Fruit fly (Drosophila melanogaster) whole organism, embryonic: ENCODE measurements around the gene CG42852.

Source experiments
- CG10462 ChIP-seq: fragments of 200-800 bp; sonication (Bioruptor generic); optimal IDR thresholded peaks from 2 replicates; lab custom pipeline; 2016; ENCODE audit warnings: missing biosample characterization, missing genetic modification characterization
- CG11093 ChIP-seq: fragments of 200-800 bp; sonication (Bioruptor generic); IDR thresholded peaks from 3 replicates; pipeline ENCODE4 v1.3.6; 2022; ENCODE audit warnings: missing biosample characterization, missing genetic modification characterization
- CG11696 ChIP-seq: fragments of 200-800 bp; sonication (Bioruptor generic); IDR thresholded peaks from 2 replicates; pipeline ENCODE4 v1.3.6; 2022; ENCODE audit warnings: missing biosample characterization, missing genetic modification characterization
- CG11723 ChIP-seq: fragments of 200-800 bp; sonication (Bioruptor generic); optimal IDR thresholded peaks from 2 replicates; lab custom pipeline; 2017; ENCODE audit warnings: missing biosample characterization, mild to moderate bottlenecking, missing genetic modification characterization
- CG12391 ChIP-seq: fragments of 200-800 bp; sonication (Bioruptor generic); optimal IDR thresholded peaks from 3 replicates; lab custom pipeline; 2018; ENCODE audit warnings: missing biosample characterization, mild to moderate bottlenecking, missing genetic modification characterization, moderate library complexity
- CG13287 ChIP-seq: fragments of 200-800 bp; sonication (Bioruptor generic); IDR thresholded peaks from 2 replicates; pipeline ENCODE4 v1.3.6; 2022; ENCODE audit warnings: missing biosample characterization, missing genetic modification characterization; ENCODE audit not compliant: partially characterized antibody
- CG14014 ChIP-seq: fragments of 200-800 bp; sonication (Bioruptor generic); IDR thresholded peaks from 2 replicates; pipeline ENCODE4 v1.3.6; 2022; ENCODE audit warnings: missing biosample characterization, missing genetic modification characterization
- CG17328 ChIP-seq: fragments of 200-800 bp; sonication (Bioruptor generic); IDR thresholded peaks from 2 replicates; pipeline ENCODE4 v1.3.6; 2022; ENCODE audit warnings: missing biosample characterization, missing genetic modification characterization
- CG17361 ChIP-seq: fragments of 200-800 bp; sonication (Bioruptor generic); IDR thresholded peaks from 3 replicates; pipeline ENCODE4 v1.3.6; 2022; ENCODE audit warnings: missing biosample characterization, missing genetic modification characterization
- CG17802 ChIP-seq: fragments of 200-800 bp; sonication (Bioruptor generic); optimal IDR thresholded peaks from 2 replicates; lab custom pipeline; 2018; ENCODE audit warnings: missing biosample characterization, mild to moderate bottlenecking, missing genetic modification characterization, moderate library complexity
- CG17912 ChIP-seq: fragments of 200-800 bp; sonication (Bioruptor generic); optimal IDR thresholded peaks from 2 replicates; lab custom pipeline; 2018; ENCODE audit warnings: missing biosample characterization, mild to moderate bottlenecking, missing genetic modification characterization
- CG18599 ChIP-seq: fragments of 200-800 bp; sonication (Bioruptor generic); optimal IDR thresholded peaks from 3 replicates; lab custom pipeline; 2017; ENCODE audit warnings: missing biosample characterization, missing genetic modification characterization, mild to moderate bottlenecking, moderate library complexity, missing genetic modification reagents
- CG2202 ChIP-seq: fragments of 200-800 bp; sonication (Bioruptor generic); optimal IDR thresholded peaks from 2 replicates; lab custom pipeline; 2018; ENCODE audit warnings: missing biosample characterization, mild to moderate bottlenecking, missing genetic modification characterization
- CG2678 ChIP-seq: fragments of 200-800 bp; sonication (Bioruptor generic); optimal IDR thresholded peaks from 3 replicates; lab custom pipeline; 2019; ENCODE audit warnings: missing biosample characterization, mild to moderate bottlenecking, missing genetic modification characterization, moderate library complexity
- CG34224 ChIP-seq: fragments of 200-800 bp; sonication (Bioruptor generic); IDR thresholded peaks from 3 replicates; pipeline ENCODE4 v1.3.6; 2022; ENCODE audit warnings: missing biosample characterization, missing genetic modification characterization; ENCODE audit not compliant: partially characterized antibody
- CG4820 ChIP-seq: fragments of 200-800 bp; sonication (Bioruptor generic); optimal IDR thresholded peaks from 3 replicates; lab custom pipeline; 2016; ENCODE audit warnings: missing biosample characterization, missing genetic modification characterization
- CG4854 ChIP-seq: fragments of 200-800 bp; sonication (Bioruptor generic); optimal IDR thresholded peaks from 2 replicates; lab custom pipeline; 2016; ENCODE audit warnings: missing biosample characterization, missing genetic modification characterization, inconsistent platforms
- CG5245 ChIP-seq: fragments of 200-800 bp; sonication (Bioruptor generic); optimal IDR thresholded peaks from 3 replicates; lab custom pipeline; 2016; ENCODE audit warnings: missing biosample characterization, missing genetic modification characterization
- CG7928 ChIP-seq: fragments of 200-800 bp; sonication (Bioruptor generic); optimal IDR thresholded peaks from 2 replicates; lab custom pipeline; 2017; ENCODE audit warnings: missing biosample characterization, mild to moderate bottlenecking, missing genetic modification characterization
- CG8089 ChIP-seq: fragments of 200-800 bp; sonication (Bioruptor generic); optimal IDR thresholded peaks from 3 replicates; lab custom pipeline; 2016; ENCODE audit warnings: missing biosample characterization, missing genetic modification characterization
- Dfd ChIP-seq, 2 experiments: fragments of >200 bp; optimal IDR thresholded peaks; 2 replicates each; lab custom pipeline; 2017; ENCODE audit warnings: missing biosample characterization in 2 of 2, missing genetic modification characterization in 2 of 2
- Elba2 ChIP-seq: fragments of 200-800 bp; sonication (Bioruptor generic); optimal IDR thresholded peaks from 3 replicates; lab custom pipeline; 2016; ENCODE audit warnings: missing biosample characterization, missing genetic modification characterization
- HLH4C ChIP-seq: fragments of 200-800 bp; sonication (Bioruptor generic); IDR thresholded peaks from 3 replicates; pipeline ENCODE4 v1.3.6; 2022; ENCODE audit warnings: missing biosample characterization, missing genetic modification characterization; ENCODE audit not compliant: partially characterized antibody
- HLH54F ChIP-seq: fragments of 200-800 bp; sonication (Bioruptor generic); optimal IDR thresholded peaks from 3 replicates; lab custom pipeline; 2016; ENCODE audit warnings: missing biosample characterization, missing genetic modification characterization
- Hr78 ChIP-seq, 2 experiments: fragments of 200-800 bp in 1 of 2; fragments of >200 bp in 1 of 2; sonication (Bioruptor generic) in 1 of 2; optimal IDR thresholded peaks; 2 replicates each; lab custom pipeline; 2017 to 2019; ENCODE audit warnings: missing biosample characterization in 2 of 2, missing genetic modification characterization in 2 of 2, mild to moderate bottlenecking in 1 of 2, moderate library complexity in 1 of 2
- Sox100B ChIP-seq: fragments of 200-800 bp; sonication (Bioruptor generic); optimal IDR thresholded peaks from 3 replicates; lab custom pipeline; 2018; ENCODE audit warnings: missing biosample characterization, mild to moderate bottlenecking, missing genetic modification characterization
- Spps ChIP-seq: fragments of 200-800 bp; sonication (Bioruptor generic); optimal IDR thresholded peaks from 2 replicates; lab custom pipeline; 2018; ENCODE audit warnings: missing biosample characterization, mild to moderate bottlenecking, missing genetic modification characterization
- Trl ChIP-seq, 3 experiments: fragments of >200 bp in 2 of 3; fragments of 200-800 bp in 1 of 3; sonication (Bioruptor generic) in 1 of 3; optimal IDR thresholded peaks; 2 replicates in 1 of 3; 3 replicates in 2 of 3; lab custom pipeline; 2016 to 2017; ENCODE audit warnings: missing biosample characterization in 1 of 3, missing genetic modification characterization in 1 of 3
- abd-A ChIP-seq: fragments of 200-800 bp; sonication (Bioruptor generic); optimal IDR thresholded peaks from 3 replicates; lab custom pipeline; 2019; ENCODE audit warnings: missing biosample characterization, mild to moderate bottlenecking, missing genetic modification characterization, moderate library complexity
- aop ChIP-seq: fragments of 200-800 bp; sonication (Bioruptor generic); IDR thresholded peaks from 2 replicates; pipeline ENCODE4 v1.3.6; 2022; ENCODE audit warnings: missing biosample characterization, missing genetic modification characterization
- cg ChIP-seq: fragments of 200-800 bp; sonication (Bioruptor generic); optimal IDR thresholded peaks from 3 replicates; lab custom pipeline; 2019; ENCODE audit warnings: missing biosample characterization, mild to moderate bottlenecking, missing genetic modification characterization, moderate library complexity
- da ChIP-seq: fragments of 200-800 bp; sonication (Bioruptor generic); optimal IDR thresholded peaks from 2 replicates; lab custom pipeline; 2016; ENCODE audit warnings: missing biosample characterization, missing genetic modification characterization
- dan ChIP-seq: fragments of 200-800 bp; sonication (Bioruptor generic); IDR thresholded peaks from 2 replicates; pipeline ENCODE4 v1.3.6; 2022; ENCODE audit warnings: missing biosample characterization, missing genetic modification characterization
- dimm ChIP-seq: fragments of 200-800 bp; sonication (Bioruptor generic); IDR thresholded peaks from 2 replicates; pipeline ENCODE4 v1.3.6; 2022; ENCODE audit warnings: missing biosample characterization, missing genetic modification characterization
- disco-r ChIP-seq: fragments of 200-800 bp; sonication (Bioruptor generic); optimal IDR thresholded peaks from 2 replicates; lab custom pipeline; 2016; ENCODE audit warnings: missing biosample characterization, missing genetic modification characterization
- dm ChIP-seq: fragments of 200-800 bp; sonication (Bioruptor generic); optimal IDR thresholded peaks from 3 replicates; lab custom pipeline; 2016; ENCODE audit warnings: missing biosample characterization, missing genetic modification characterization
- dmrt99B ChIP-seq: fragments of 200-800 bp; sonication (Bioruptor generic); optimal IDR thresholded peaks from 2 replicates; lab custom pipeline; 2018; ENCODE audit warnings: missing biosample characterization, mild to moderate bottlenecking, missing genetic modification characterization, moderate library complexity
- exex ChIP-seq: fragments of 200-800 bp; sonication (Bioruptor generic); optimal IDR thresholded peaks from 4 replicates; lab custom pipeline; 2018; ENCODE audit warnings: missing biosample characterization, mild to moderate bottlenecking, missing genetic modification characterization, moderate library complexity
- fd96Cb ChIP-seq: fragments of 200-800 bp; sonication (Bioruptor generic); optimal IDR thresholded peaks from 2 replicates; lab custom pipeline; 2018; ENCODE audit warnings: missing biosample characterization, mild to moderate bottlenecking, missing genetic modification characterization, moderate library complexity
- ftz-f1 ChIP-seq: fragments of 200-800 bp; sonication (Bioruptor generic); optimal IDR thresholded peaks from 2 replicates; lab custom pipeline; 2016; ENCODE audit warnings: missing biosample characterization, missing genetic modification characterization
- gcm ChIP-seq: fragments of 200-800 bp; sonication (Bioruptor generic); optimal IDR thresholded peaks from 2 replicates; lab custom pipeline; 2019; ENCODE audit warnings: missing biosample characterization, mild to moderate bottlenecking, missing genetic modification characterization, moderate library complexity
- gem ChIP-seq: fragments of 200-800 bp; sonication (Bioruptor generic); optimal IDR thresholded peaks from 2 replicates; lab custom pipeline; 2019; ENCODE audit warnings: missing biosample characterization, mild to moderate bottlenecking, missing genetic modification characterization, moderate library complexity
- gro ChIP-seq: fragments of 200-800 bp; sonication (Bioruptor generic); optimal IDR thresholded peaks from 2 replicates; lab custom pipeline; 2016; ENCODE audit warnings: missing biosample characterization, missing genetic modification characterization
- oc ChIP-seq: fragments of 200-800 bp; sonication (Bioruptor generic); optimal IDR thresholded peaks from 2 replicates; lab custom pipeline; 2018; ENCODE audit warnings: missing biosample characterization, mild to moderate bottlenecking, missing genetic modification characterization, moderate library complexity
- org-1 ChIP-seq: fragments of 200-800 bp; sonication (Bioruptor generic); optimal IDR thresholded peaks from 2 replicates; lab custom pipeline; 2017; ENCODE audit warnings: missing biosample characterization, missing genetic modification characterization
- pfk ChIP-seq: fragments of 200-800 bp; sonication (Bioruptor generic); optimal IDR thresholded peaks from 2 replicates; lab custom pipeline; 2018; ENCODE audit warnings: missing biosample characterization, mild to moderate bottlenecking, missing genetic modification characterization, moderate library complexity
- sens ChIP-seq: fragments of 200-800 bp; sonication (Bioruptor generic); peaks from one replicate; lab custom pipeline; 2016; ENCODE audit warnings: missing biosample characterization, missing genetic modification characterization
- stwl ChIP-seq: fragments of 200-800 bp; sonication (Bioruptor generic); optimal IDR thresholded peaks from 3 replicates; lab custom pipeline; 2018; ENCODE audit warnings: missing biosample characterization, mild to moderate bottlenecking, missing genetic modification characterization, moderate library complexity
- toy ChIP-seq: fragments of 200-800 bp; sonication (Bioruptor generic); IDR thresholded peaks from 2 replicates; pipeline ENCODE4 v1.3.6; 2022; ENCODE audit warnings: missing biosample characterization, missing genetic modification characterization

The CG42852 gene

DNA sequence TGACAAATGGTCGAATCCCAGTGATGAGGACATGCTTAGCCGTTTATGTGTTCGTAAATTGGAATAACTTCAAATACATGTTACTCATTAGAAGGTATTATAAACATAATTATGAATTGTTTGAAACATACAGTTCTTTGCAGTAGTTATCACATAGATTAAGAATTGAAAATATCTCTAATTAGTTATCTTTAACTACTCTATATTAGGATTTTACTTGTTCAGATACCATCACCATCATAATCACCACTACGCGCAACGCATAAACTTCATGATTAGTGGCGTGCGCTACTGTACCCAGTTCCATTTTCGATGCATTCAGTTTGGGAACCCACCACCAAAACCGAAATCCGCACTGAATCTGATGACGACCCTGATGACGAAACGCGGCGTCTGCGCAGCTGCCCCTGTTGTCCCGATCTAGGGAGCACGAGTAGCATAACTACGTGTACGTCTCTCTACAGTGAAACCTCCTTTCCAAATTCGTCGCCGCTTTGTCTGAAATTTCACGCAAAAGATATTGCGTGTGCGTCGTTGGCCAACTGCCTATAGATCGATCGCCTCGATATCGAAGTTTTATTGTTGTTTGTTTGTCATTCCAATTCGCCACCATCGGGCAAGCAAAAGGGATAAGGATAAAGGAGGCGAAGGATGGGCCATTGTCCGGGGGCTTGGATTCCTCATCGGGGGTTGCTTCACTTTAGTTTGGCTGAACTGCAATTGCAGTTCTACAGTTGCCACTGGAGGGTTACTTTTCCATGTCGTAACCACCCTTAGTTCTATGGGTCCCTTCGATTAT, 11.2 kb upstream of the CG42852 start (continued):
- TF ChIP-seq pfk (GFP tag; lab: Kevin White, UChicago), result no peak
- no peak for TF ChIP-seq gcm
- TF ChIP-seq sens, result peak; percentile 94
- no peak for TF ChIP-seq Trl (optimal IDR thresholded peaks at IDR 0.05; lab: Kevin White, UChicago)
- TF ChIP-seq Trl (GFP tag; optimal IDR thresholded peaks at IDR 0.05; lab: Kevin White, UChicago), result no peak
- no peak for TF ChIP-seq Hr78 (GFP tag; optimal IDR thresholded peaks at IDR 0.05; lab: Kevin White, UChicago)
- no peak for TF ChIP-seq CG11696 (GFP tag; lab: Robert Waterston, UW)
- no peak for TF ChIP-seq CG11723 (GFP tag; lab: Kevin White, UChicago)
- TF ChIP-seq da (GFP tag; lab: Kevin White, UChicago), result no peak
- TF ChIP-seq Sox100B (GFP tag; lab: Kevin White, UChicago), result peak; percentile 22
- no peak for TF ChIP-seq abd-A
- no peak for TF ChIP-seq Elba2 (GFP tag; lab: Kevin White, UChicago)
- TF ChIP-seq dan (GFP tag; lab: Robert Waterston, UW), result no peak
- peak; percentile 29 for TF ChIP-seq dmrt99B (tag; lab: Kevin White, UChicago)
- no peak for TF ChIP-seq aop (GFP tag; lab: Robert Waterston, UW)
- TF ChIP-seq CG10462 (GFP tag; lab: Kevin White, UChicago), result no peak
- TF ChIP-seq disco-r (GFP tag; lab: Kevin White, UChicago), result no peak
- no peak for TF ChIP-seq CG11093 (GFP tag; lab: Robert Waterston, UW)
- TF ChIP-seq CG2202, result no peak
- no peak for TF ChIP-seq ftz-f1 (GFP tag; lab: Kevin White, UChicago)
- TF ChIP-seq CG8089 (GFP tag; lab: Kevin White, UChicago), result no peak
- no peak for TF ChIP-seq CG17912 (GFP tag; lab: Kevin White, UChicago)
- TF ChIP-seq cg, result no peak
- peak; percentile 31; the same call in 1 of the 2 replicates for TF ChIP-seq CG17328 (GFP tag; lab: Robert Waterston, UW)
- peak; percentile 99 for TF ChIP-seq CG4820
- TF ChIP-seq CG13287 (GFP tag; lab: Robert Waterston, UW), result no peak
- 0 out of 3 replicates have a peak, but pooled peaks have one; percentile 37 for TF ChIP-seq CG17361 (GFP tag; lab: Robert Waterston, UW)
- peak; percentile 2 for TF ChIP-seq stwl (tag; lab: Kevin White, UChicago)
- TF ChIP-seq toy (GFP tag; lab: Robert Waterston, UW), result no peak
- peak; percentile 13 for TF ChIP-seq CG18599 (GFP tag; lab: Kevin White, UChicago)
- TF ChIP-seq CG5245, result no peak
- no peak for TF ChIP-seq exex (tag; lab: Kevin White, UChicago)
- TF ChIP-seq gem (tag; lab: Kevin White, UChicago), result peak; percentile 26
- TF ChIP-seq gro, result no peak
- TF ChIP-seq dm, result no peak
- no peak for TF ChIP-seq HLH54F (GFP tag; lab: Kevin White, UChicago)
- no peak for TF ChIP-seq HLH4C (GFP tag; lab: Robert Waterston, UW)
- TF ChIP-seq CG12391, result peak; percentile 35
- peak; percentile 13 for TF ChIP-seq fd96Cb
- peak; percentile 4 for TF ChIP-seq oc (tag; lab: Kevin White, UChicago)
- TF ChIP-seq CG4854 (GFP tag; lab: Kevin White, UChicago), result no peak
- TF ChIP-seq org-1 (GFP tag; lab: Kevin White, UChicago), result no peak
- TF ChIP-seq dimm (GFP tag; lab: Robert Waterston, UW), result no peak
- TF ChIP-seq CG2678, result peak; percentile 36
- TF ChIP-seq Dfd (GFP tag; optimal IDR thresholded peaks at IDR 0.05; lab: Kevin White, UChicago), result no peak
- no peak for TF ChIP-seq CG17802
- no peak for TF ChIP-seq CG34224 (GFP tag; lab: Robert Waterston, UW)
- no peak for TF ChIP-seq CG7928 (GFP tag; lab: Kevin White, UChicago)
- TF ChIP-seq CG14014, result no peak
- TF ChIP-seq Spps (tag; lab: Kevin White, UChicago), result peak; percentile 32
